Fruit fly (Drosophila melanogaster) whole organism, embryonic: ENCODE data around the gene CG33203.

Source experiments
- BtbVII ChIP-seq: fragments of 200-800 bp; sonication (Bioruptor generic); optimal IDR thresholded peaks from 3 replicates; lab custom pipeline; 2017; ENCODE audit warnings: missing biosample characterization, mild to moderate bottlenecking, missing genetic modification characterization
- C15 ChIP-seq: fragments of 200-800 bp; sonication (Bioruptor generic); IDR thresholded peaks from 3 replicates; pipeline ENCODE4 v1.3.6; 2022; ENCODE audit warnings: missing biosample characterization, missing genetic modification characterization
- CG10267 ChIP-seq: fragments of 200-800 bp; sonication (Bioruptor generic); optimal IDR thresholded peaks from 2 replicates; lab custom pipeline; 2018; ENCODE audit warnings: missing biosample characterization, mild to moderate bottlenecking, missing genetic modification characterization, moderate library complexity
- CG11695 ChIP-seq: fragments of 200-800 bp; sonication (Bioruptor generic); IDR thresholded peaks from 3 replicates; pipeline ENCODE4 v1.3.6; 2022; ENCODE audit warnings: missing biosample characterization, missing genetic modification characterization
- CG12391 ChIP-seq: fragments of 200-800 bp; sonication (Bioruptor generic); optimal IDR thresholded peaks from 3 replicates; lab custom pipeline; 2018; ENCODE audit warnings: missing biosample characterization, mild to moderate bottlenecking, missing genetic modification characterization, moderate library complexity
- CG13296 ChIP-seq: fragments of 200-800 bp; sonication (Bioruptor generic); optimal IDR thresholded peaks from 3 replicates; lab custom pipeline; 2018; ENCODE audit warnings: missing biosample characterization, mild to moderate bottlenecking, missing genetic modification characterization
- CG13424 ChIP-seq: fragments of 200-800 bp; sonication (Bioruptor generic); optimal IDR thresholded peaks from 2 replicates; lab custom pipeline; 2019; ENCODE audit warnings: missing biosample characterization, mild to moderate bottlenecking, missing genetic modification characterization, moderate library complexity
- CG13894 ChIP-seq: fragments of 200-800 bp; sonication (Bioruptor generic); optimal IDR thresholded peaks from 3 replicates; lab custom pipeline; 2018; ENCODE audit warnings: missing biosample characterization, mild to moderate bottlenecking, missing genetic modification characterization, moderate library complexity
- CG14710 ChIP-seq: fragments of 200-800 bp; sonication (Bioruptor generic); optimal IDR thresholded peaks from 3 replicates; lab custom pipeline; 2019; ENCODE audit warnings: missing biosample characterization, mild to moderate bottlenecking, missing genetic modification characterization, moderate library complexity
- CG15011 ChIP-seq: fragments of 200-800 bp; sonication (Bioruptor generic); optimal IDR thresholded peaks from 3 replicates; lab custom pipeline; 2018; ENCODE audit warnings: missing biosample characterization, mild to moderate bottlenecking, missing genetic modification characterization
- CG17361 ChIP-seq: fragments of 200-800 bp; sonication (Bioruptor generic); IDR thresholded peaks from 3 replicates; pipeline ENCODE4 v1.3.6; 2022; ENCODE audit warnings: missing biosample characterization, missing genetic modification characterization
- CG1792 ChIP-seq: fragments of 200-800 bp; sonication (Bioruptor generic); optimal IDR thresholded peaks from 2 replicates; lab custom pipeline; 2016; ENCODE audit warnings: missing biosample characterization, missing genetic modification characterization
- CG18599 ChIP-seq: fragments of 200-800 bp; sonication (Bioruptor generic); optimal IDR thresholded peaks from 3 replicates; lab custom pipeline; 2017; ENCODE audit warnings: missing biosample characterization, missing genetic modification characterization, mild to moderate bottlenecking, moderate library complexity, missing genetic modification reagents
- CG30403 ChIP-seq: fragments of 200-800 bp; sonication (Bioruptor generic); optimal IDR thresholded peaks from 3 replicates; lab custom pipeline; 2016; ENCODE audit warnings: missing biosample characterization, missing genetic modification characterization
- CG31441 ChIP-seq: fragments of 200-800 bp; sonication (Bioruptor generic); IDR thresholded peaks from 2 replicates; pipeline ENCODE4 v1.3.6; 2022; ENCODE audit warnings: missing biosample characterization, missing genetic modification characterization
- CG32532 ChIP-seq: fragments of 200-800 bp; sonication (Bioruptor generic); IDR thresholded peaks from 2 replicates; pipeline ENCODE4 v1.3.6; 2022; ENCODE audit warnings: missing biosample characterization, missing genetic modification characterization
- CG4424 ChIP-seq: fragments of 200-800 bp; sonication (Bioruptor generic); optimal IDR thresholded peaks from 3 replicates; lab custom pipeline; 2016; ENCODE audit warnings: missing biosample characterization, missing genetic modification characterization
- CG7928 ChIP-seq: fragments of 200-800 bp; sonication (Bioruptor generic); optimal IDR thresholded peaks from 2 replicates; lab custom pipeline; 2017; ENCODE audit warnings: missing biosample characterization, mild to moderate bottlenecking, missing genetic modification characterization
- CG8290 ChIP-seq, 3 experiments: fragments of 200-800 bp; sonication (Bioruptor generic); optimal IDR thresholded peaks; 2 replicates each; lab custom pipeline; 2016 to 2019; ENCODE audit warnings: missing biosample characterization in 3 of 3, missing genetic modification characterization in 3 of 3, mild to moderate bottlenecking in 2 of 3, moderate library complexity in 1 of 3
- Chrac-16 ChIP-seq: fragments of 200-800 bp; sonication (Bioruptor generic); optimal IDR thresholded peaks from 3 replicates; lab custom pipeline; 2016; ENCODE audit warnings: missing biosample characterization, missing genetic modification characterization
- Doc3 ChIP-seq: fragments of 200-800 bp; sonication (Bioruptor generic); IDR thresholded peaks from 3 replicates; pipeline ENCODE4 v1.3.6; 2022; ENCODE audit warnings: missing biosample characterization, missing genetic modification characterization; ENCODE audit not compliant: partially characterized antibody
- Ets65A ChIP-seq: fragments of 200-800 bp; sonication (Bioruptor generic); peaks from one replicate; lab custom pipeline; 2016; ENCODE audit warnings: missing biosample characterization, missing genetic modification characterization
- Ets97D ChIP-seq: fragments of 200-800 bp; sonication (Bioruptor generic); optimal IDR thresholded peaks from 3 replicates; lab custom pipeline; 2016; ENCODE audit warnings: missing biosample characterization, missing genetic modification characterization
- Hsf ChIP-seq: fragments of 200-800 bp; sonication (Bioruptor generic); optimal IDR thresholded peaks from 3 replicates; lab custom pipeline; 2016; ENCODE audit warnings: missing biosample characterization, missing genetic modification characterization
- Kr ChIP-seq: fragments of 200-800 bp; sonication (Bioruptor generic); optimal IDR thresholded peaks from 2 replicates; lab custom pipeline; 2017; ENCODE audit warnings: missing biosample characterization, mild to moderate bottlenecking, missing genetic modification characterization
- Lpt ChIP-seq: fragments of >200 bp; optimal IDR thresholded peaks from 2 replicates; lab custom pipeline; 2018; ENCODE audit warnings: missing biosample characterization, missing genetic modification characterization
- Mad ChIP-seq: fragments of 200-800 bp; sonication (Bioruptor generic); optimal IDR thresholded peaks from 2 replicates; lab custom pipeline; 2016; ENCODE audit warnings: missing biosample characterization, missing genetic modification characterization
- Mes4 ChIP-seq: fragments of 200-800 bp; sonication (Bioruptor generic); optimal IDR thresholded peaks from 2 replicates; lab custom pipeline; 2016; ENCODE audit warnings: missing biosample characterization, missing genetic modification characterization
- Mrtf ChIP-seq: fragments of 200-800 bp; sonication (Bioruptor generic); IDR thresholded peaks from 3 replicates; pipeline ENCODE4 v1.3.6; 2022; ENCODE audit warnings: missing biosample characterization, missing genetic modification characterization
- NC2β ChIP-seq: fragments of 200-800 bp; sonication (Bioruptor generic); optimal IDR thresholded peaks from 2 replicates; lab custom pipeline; 2016; ENCODE audit warnings: missing biosample characterization, missing genetic modification characterization
- Oaz ChIP-seq: fragments of 200-800 bp; sonication (Bioruptor generic); IDR thresholded peaks from 2 replicates; pipeline ENCODE4 v1.3.6; 2022; ENCODE audit warnings: missing biosample characterization, missing genetic modification characterization
- Ptx1 ChIP-seq: fragments of 200-800 bp; sonication (Bioruptor generic); IDR thresholded peaks from 2 replicates; pipeline ENCODE4 v1.3.6; 2022; ENCODE audit warnings: missing biosample characterization, missing genetic modification characterization
- Xrp1 ChIP-seq: fragments of 200-800 bp; sonication (Bioruptor generic); IDR thresholded peaks from 2 replicates; pipeline ENCODE4 v1.3.6; 2022; ENCODE audit warnings: missing biosample characterization, missing genetic modification characterization
- al ChIP-seq: fragments of 200-800 bp; sonication (Bioruptor generic); IDR thresholded peaks from 2 replicates; pipeline ENCODE4 v1.3.6; 2022; ENCODE audit warnings: missing biosample characterization, missing genetic modification characterization
- bab2 ChIP-seq: fragments of 200-800 bp; sonication (Bioruptor generic); optimal IDR thresholded peaks from 2 replicates; lab custom pipeline; 2016; ENCODE audit warnings: missing biosample characterization, missing genetic modification characterization
- dan ChIP-seq: fragments of 200-800 bp; sonication (Bioruptor generic); IDR thresholded peaks from 2 replicates; pipeline ENCODE4 v1.3.6; 2022; ENCODE audit warnings: missing biosample characterization, missing genetic modification characterization
- dmrt11E ChIP-seq: fragments of 200-800 bp; sonication (Bioruptor generic); optimal IDR thresholded peaks from 3 replicates; lab custom pipeline; 2018; ENCODE audit warnings: missing biosample characterization, mild to moderate bottlenecking, missing genetic modification characterization, moderate library complexity
- dpn ChIP-seq, 2 experiments: fragments of 200-800 bp; sonication (Bioruptor generic); optimal IDR thresholded peaks; 3 replicates each; lab custom pipeline; 2016; ENCODE audit warnings: missing biosample characterization in 2 of 2, missing genetic modification characterization in 2 of 2
- fd96Cb ChIP-seq: fragments of 200-800 bp; sonication (Bioruptor generic); optimal IDR thresholded peaks from 2 replicates; lab custom pipeline; 2018; ENCODE audit warnings: missing biosample characterization, mild to moderate bottlenecking, missing genetic modification characterization, moderate library complexity
- gem ChIP-seq: fragments of 200-800 bp; sonication (Bioruptor generic); optimal IDR thresholded peaks from 2 replicates; lab custom pipeline; 2019; ENCODE audit warnings: missing biosample characterization, mild to moderate bottlenecking, missing genetic modification characterization, moderate library complexity
- gfzf ChIP-seq: fragments of 200-800 bp; sonication (Bioruptor generic); optimal IDR thresholded peaks from 2 replicates; lab custom pipeline; 2016; ENCODE audit warnings: missing biosample characterization, mild to moderate bottlenecking, missing genetic modification characterization, moderate library complexity
- mam ChIP-seq: fragments of 200-800 bp; sonication (Bioruptor generic); optimal IDR thresholded peaks from 3 replicates; lab custom pipeline; 2016; ENCODE audit warnings: missing biosample characterization, missing genetic modification characterization
- nmo ChIP-seq: fragments of 200-800 bp; sonication (Bioruptor generic); optimal IDR thresholded peaks from 2 replicates; lab custom pipeline; 2018; ENCODE audit warnings: missing biosample characterization, mild to moderate bottlenecking, missing genetic modification characterization, moderate library complexity
- org-1 ChIP-seq: fragments of 200-800 bp; sonication (Bioruptor generic); optimal IDR thresholded peaks from 2 replicates; lab custom pipeline; 2017; ENCODE audit warnings: missing biosample characterization, missing genetic modification characterization
- pita ChIP-seq: fragments of 200-800 bp; sonication (Bioruptor generic); optimal IDR thresholded peaks from 2 replicates; lab custom pipeline; 2017; ENCODE audit warnings: missing biosample characterization, mild to moderate bottlenecking, missing genetic modification characterization
- ro ChIP-seq: fragments of 200-800 bp; sonication (Bioruptor generic); IDR thresholded peaks from 2 replicates; pipeline ENCODE4 v1.3.6; 2022; ENCODE audit warnings: missing biosample characterization, missing genetic modification characterization
- sens ChIP-seq: fragments of 200-800 bp; sonication (Bioruptor generic); peaks from one replicate; lab custom pipeline; 2016; ENCODE audit warnings: missing biosample characterization, missing genetic modification characterization
- slou ChIP-seq: fragments of 200-800 bp; sonication (Bioruptor generic); optimal IDR thresholded peaks from 3 replicates; lab custom pipeline; 2016; ENCODE audit warnings: missing biosample characterization, missing genetic modification characterization
- sqz ChIP-seq: fragments of 200-800 bp; sonication (Bioruptor generic); optimal IDR thresholded peaks from 3 replicates; lab custom pipeline; 2018; ENCODE audit warnings: missing biosample characterization, mild to moderate bottlenecking, missing genetic modification characterization
- trh ChIP-seq: fragments of 200-800 bp; sonication (Bioruptor generic); optimal IDR thresholded peaks from 2 replicates; lab custom pipeline; 2016; ENCODE audit warnings: missing biosample characterization, missing genetic modification characterization
- wor ChIP-seq: fragments of 200-800 bp; sonication (Bioruptor generic); IDR thresholded peaks from 2 replicates; pipeline ENCODE4 v1.3.6; 2022; ENCODE audit warnings: missing biosample characterization, missing genetic modification characterization
- zf30C ChIP-seq: fragments of 200-800 bp; sonication (Bioruptor generic); optimal IDR thresholded peaks from 3 replicates; lab custom pipeline; 2018; ENCODE audit warnings: missing biosample characterization, mild to moderate bottlenecking, missing genetic modification characterization

The CG33203 gene

dm6 chr3R:28851966-28852377, 35.5 kb downstream of the CG33203 start (continued):
- TF ChIP-seq fd96Cb (tag; lab: Kevin White, UChicago) = peak; percentile 26
- TF ChIP-seq Hsf = peak; percentile 4
- no peak for TF ChIP-seq gfzf
- peak; percentile 49 for TF ChIP-seq gem
- TF ChIP-seq CG8290 (GFP tag; optimal IDR thresholded peaks at IDR 0.05; lab: Kevin White, UChicago) = no peak
- no peak for TF ChIP-seq CG8290 (tag; optimal IDR thresholded peaks at IDR 0.05; lab: Kevin White, UChicago)
- no peak for TF ChIP-seq Ptx1 (GFP tag; lab: Robert Waterston, UW)
- no peak for TF ChIP-seq CG1792
- no peak for TF ChIP-seq CG15011 (GFP tag; lab: Kevin White, UChicago)
- no peak for TF ChIP-seq CG13424 (tag; lab: Kevin White, UChicago)
- 0 out of 2 replicates have a peak, but pooled peaks have one; percentile 17 for TF ChIP-seq Xrp1 (GFP tag; lab: Robert Waterston, UW)
- peak; percentile 39 for TF ChIP-seq CG30403
- no peak for TF ChIP-seq Mrtf (GFP tag; lab: Robert Waterston, UW)
- no peak for TF ChIP-seq BtbVII (GFP tag; lab: Kevin White, UChicago)
- TF ChIP-seq Mad (GFP tag; lab: Kevin White, UChicago) = no peak
- TF ChIP-seq Kr (GFP tag; lab: Kevin White, UChicago) = no peak
- TF ChIP-seq pita (GFP tag; lab: Kevin White, UChicago) = no peak
- no peak for TF ChIP-seq dan
- TF ChIP-seq CG17361 (GFP tag; lab: Robert Waterston, UW) = peak; percentile 59; the same call in 2 of the 3 replicates
- TF ChIP-seq slou = no peak
- no peak for TF ChIP-seq Chrac-16
- no peak for TF ChIP-seq trh
- no peak for TF ChIP-seq org-1 (GFP tag; lab: Kevin White, UChicago)
- no peak for TF ChIP-seq CG32532 (GFP tag; lab: Robert Waterston, UW)
- no peak for TF ChIP-seq CG11695 (GFP tag; lab: Robert Waterston, UW)
- TF ChIP-seq sens (GFP tag; lab: Kevin White, UChicago) = peak; percentile 87
- no peak for TF ChIP-seq C15
- TF ChIP-seq CG12391 (tag; lab: Kevin White, UChicago) = peak; percentile 38
- no peak for TF ChIP-seq dpn (GFP tag; optimal IDR thresholded peaks at IDR 0.05; lab: Kevin White, UChicago)
- TF ChIP-seq CG18599 (GFP tag; lab: Kevin White, UChicago) = peak; percentile 15
- peak; percentile 48 for TF ChIP-seq CG31441 (GFP tag; lab: Robert Waterston, UW)
- peak; percentile 41 for TF ChIP-seq dmrt11E (tag; lab: Kevin White, UChicago)
- TF ChIP-seq CG4424 (GFP tag; lab: Kevin White, UChicago) = peak; percentile 8
- TF ChIP-seq Ets97D (GFP tag; lab: Kevin White, UChicago) = no peak
- TF ChIP-seq Oaz = no peak
- TF ChIP-seq CG7928 (GFP tag; lab: Kevin White, UChicago) = no peak
- TF ChIP-seq Ets65A (GFP tag; lab: Kevin White, UChicago) = peak; percentile 83
- no peak for TF ChIP-seq bab2
- no peak for TF ChIP-seq Doc3 (GFP tag; lab: Robert Waterston, UW)
- TF ChIP-seq nmo = peak; percentile 34
- no peak for TF ChIP-seq ro (GFP tag; lab: Robert Waterston, UW)
- TF ChIP-seq CG10267 (tag; lab: Kevin White, UChicago) = peak; percentile 12
- peak; percentile 37 for TF ChIP-seq zf30C
- TF ChIP-seq CG14710 (tag; lab: Kevin White, UChicago) = peak; percentile 31
- no peak for TF ChIP-seq mam (GFP tag; lab: Kevin White, UChicago)
- no peak for TF ChIP-seq CG13894 (tag; lab: Kevin White, UChicago)
- no peak for TF ChIP-seq al (GFP tag; lab: Robert Waterston, UW)
- no peak for TF ChIP-seq sqz (GFP tag; lab: Kevin White, UChicago)
- no peak for TF ChIP-seq wor (GFP tag; lab: Robert Waterston, UW)
- TF ChIP-seq Mes4 (GFP tag; lab: Kevin White, UChicago) = no peak
- TF ChIP-seq CG13296 (GFP tag; lab: Kevin White, UChicago) = no peak
- TF ChIP-seq NC2β = no peak
- no peak for TF ChIP-seq Lpt (GFP tag; lab: Kevin White, UChicago)
